Worm (Caenorhabditis elegans) whole organism, L1 larva: ENCODE measurements around the gene ttbk-8.2.
A peak's percentile ranks its signal among the peaks of the same experiment; 100 is the strongest.

ENCODE experiments used
- elt-3 ChIP-seq, 6 experiments: fragments of 150-350 bp in 1 of 6; sonication (generic microtip); optimal IDR thresholded peaks; 2 replicates each; lab custom pipeline; 2017 to 2018; ENCODE audit warnings: missing biosample characterization in 6 of 6, missing genetic modification characterization in 6 of 6, inconsistent platforms in 1 of 6
- fkh-10 ChIP-seq: sonication (generic microtip); optimal IDR thresholded peaks from 2 replicates; lab custom pipeline; 2017; ENCODE audit warnings: missing biosample characterization, missing genetic modification reagents, missing genetic modification characterization
- jun-1 ChIP-seq: fragments of 150-350 bp; optimal IDR thresholded peaks from 2 replicates; lab custom pipeline; 2014; ENCODE audit warnings: missing biosample characterization, missing genetic modification reagents, missing genetic modification characterization
- lir-3 ChIP-seq: sonication (generic microtip); optimal IDR thresholded peaks from 2 replicates; lab custom pipeline; 2016; ENCODE audit warnings: mild to moderate bottlenecking, missing genetic modification characterization, moderate library complexity, missing compliant biosample characterization; ENCODE audit not compliant: poor library complexity
- nhr-76 ChIP-seq: sonication (generic microtip); optimal IDR thresholded peaks from 2 replicates; lab custom pipeline; 2017; ENCODE audit warnings: missing biosample characterization, missing genetic modification characterization
- pag-3 ChIP-seq: sonication (generic microtip); optimal IDR thresholded peaks from 2 replicates; lab custom pipeline; 2017; ENCODE audit warnings: missing genetic modification characterization, mild to moderate bottlenecking, missing compliant biosample characterization, antibody characterized with exemption, borderline replicate concordance; ENCODE audit not compliant: insufficient read depth
- snpc-4 ChIP-seq: fragments of 150-350 bp; optimal IDR thresholded peaks from 2 replicates; lab custom pipeline; 2014; ENCODE audit warnings: missing biosample characterization, missing genetic modification characterization
- unc-62 ChIP-seq: fragments of 150-350 bp; optimal IDR thresholded peaks from 2 replicates; lab custom pipeline; 2014; ENCODE audit warnings: missing biosample characterization, missing genetic modification reagents, missing genetic modification characterization
- ztf-11 ChIP-seq, 2 experiments: sonication (generic microtip); optimal IDR thresholded peaks; 2 replicates each; lab custom pipeline; 2016 to 2017; ENCODE audit warnings: missing genetic modification characterization in 2 of 2, missing biosample characterization in 1 of 2, missing compliant biosample characterization in 1 of 2

DNA sequence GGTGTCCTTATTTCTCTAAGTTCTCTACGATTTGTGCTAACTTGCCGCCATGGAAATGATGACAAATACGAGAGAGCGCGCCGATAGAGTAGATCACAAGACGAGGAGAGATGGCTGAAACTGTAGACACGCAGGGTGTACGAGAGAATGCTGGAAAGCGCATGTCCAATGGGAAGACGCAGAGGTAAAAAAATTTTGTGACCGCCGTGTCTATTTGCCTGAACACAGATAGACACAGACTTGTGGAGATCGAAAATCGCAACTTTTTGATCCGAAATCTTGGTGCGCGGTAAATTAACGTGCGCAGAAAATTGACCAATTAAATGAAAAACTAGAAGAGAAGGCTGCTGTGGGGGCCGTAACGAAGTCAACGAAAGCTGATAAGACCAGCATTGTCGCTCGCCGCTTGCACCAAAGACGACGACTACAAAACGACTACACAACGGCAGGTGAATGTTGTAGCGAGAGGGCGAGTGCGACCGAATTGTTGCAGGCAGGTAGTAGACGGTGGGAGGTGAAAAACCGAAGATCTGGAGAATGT is 25.5 kb downstream of the ttbk-8.2 start:
- TF ChIP-seq nhr-76 (tag; lab: Kevin White, UChicago) (no peak), unc-62 (no peak), elt-3 (tag; optimal IDR thresholded peaks at IDR 0.05; lab: Kevin White, UChicago) (peak in 3 of 6 experiments; percentile 51 to 83 (median 73)), lir-3 (tag; lab: Kevin White, UChicago) (peak; percentile 47), pag-3 (no peak), snpc-4 (tag; lab: Kevin White, UChicago) (peak; percentile 54), ztf-11 (tag; optimal IDR thresholded peaks at IDR 0.05; lab: Kevin White, UChicago) (no peak), fkh-10 (GFP tag; lab: Kevin White, UChicago) (peak; percentile 10), jun-1 (tag; lab: Kevin White, UChicago) (peak; percentile 78)
